Fruit fly (Drosophila melanogaster): Measurements from ENCODE around the gene eIF2Balpha.
A peak's percentile ranks its signal among the peaks of the same experiment; 100 is the strongest.

DNA sequence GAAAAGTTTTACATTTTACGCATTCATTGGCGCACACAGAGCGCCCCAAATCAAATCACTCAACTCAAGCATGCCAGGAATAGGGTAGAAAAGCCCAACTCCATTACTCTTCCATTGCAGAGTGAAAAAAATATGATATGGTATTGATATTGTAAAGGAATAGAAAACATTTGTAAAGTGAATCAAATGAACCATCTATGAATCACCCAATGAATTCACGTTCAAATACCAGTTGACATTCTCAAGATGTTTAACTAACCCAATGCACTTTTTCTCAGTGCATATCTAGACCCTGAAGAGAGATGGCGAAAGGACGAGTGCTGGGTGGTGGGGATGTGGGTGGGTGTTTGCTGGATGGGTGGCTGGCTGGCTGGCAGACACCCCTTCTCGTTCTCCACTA, 42.9 kb upstream of the eIF2Balpha start:
- TF ChIP-seq CG11902 (GFP tag; optimal IDR thresholded peaks at IDR 0.05) (no peak), fd85E (GFP tag; optimal IDR thresholded peaks at IDR 0.05) (no peak), Smox (GFP tag; optimal IDR thresholded peaks at IDR 0.05) (no peak), CG10669 (GFP tag; optimal IDR thresholded peaks at IDR 0.05) (peak; percentile 27), eg (GFP tag; IDR thresholded peaks at IDR 0.05) (no peak), Eip78C (GFP tag) (peak; percentile 69), Ets21C (GFP tag; optimal IDR thresholded peaks at IDR 0.05) (no peak), CG11294 (GFP tag; IDR thresholded peaks at IDR 0.05) (no peak), esn (GFP tag; optimal IDR thresholded peaks at IDR 0.05) (no peak), salr (GFP tag; optimal IDR thresholded peaks at IDR 0.05) (no peak), ss (GFP tag; optimal IDR thresholded peaks at IDR 0.05) (no peak), OdsH (GFP tag; optimal IDR thresholded peaks at IDR 0.05) (peak; percentile 20)

Data from whole organism, prepupa.